Fruit fly (Drosophila melanogaster) whole organism, embryonic: ENCODE measurements around the gene CG13085.

ENCODE experiments used
- Abd-B ChIP-seq: fragments of 200-800 bp; sonication (Bioruptor generic); optimal IDR thresholded peaks from 2 replicates; lab custom pipeline; 2018; ENCODE audit warnings: missing biosample characterization, mild to moderate bottlenecking, missing genetic modification characterization, moderate library complexity
- CG10147 ChIP-seq: fragments of 200-800 bp; sonication (Bioruptor generic); optimal IDR thresholded peaks from 2 replicates; lab custom pipeline; 2019; ENCODE audit warnings: missing biosample characterization, mild to moderate bottlenecking, missing genetic modification characterization, moderate library complexity
- CG11696 ChIP-seq: fragments of 200-800 bp; sonication (Bioruptor generic); IDR thresholded peaks from 2 replicates; pipeline ENCODE4 v1.3.6; 2022; ENCODE audit warnings: missing biosample characterization, missing genetic modification characterization
- CG13624 ChIP-seq: fragments of 200-800 bp; sonication (Bioruptor generic); optimal IDR thresholded peaks from 2 replicates; lab custom pipeline; 2016; ENCODE audit warnings: missing biosample characterization, missing genetic modification characterization
- CG13775 ChIP-seq: fragments of 200-800 bp; sonication (Bioruptor generic); optimal IDR thresholded peaks from 3 replicates; lab custom pipeline; 2017; ENCODE audit warnings: missing biosample characterization, mild to moderate bottlenecking, missing genetic modification characterization
- CG15011 ChIP-seq: fragments of 200-800 bp; sonication (Bioruptor generic); optimal IDR thresholded peaks from 3 replicates; lab custom pipeline; 2018; ENCODE audit warnings: missing biosample characterization, mild to moderate bottlenecking, missing genetic modification characterization
- CG1603 ChIP-seq: fragments of 200-800 bp; sonication (Bioruptor generic); optimal IDR thresholded peaks from 2 replicates; lab custom pipeline; 2019; ENCODE audit warnings: missing biosample characterization, mild to moderate bottlenecking, missing genetic modification characterization, moderate library complexity
- CG1647 ChIP-seq: fragments of 200-800 bp; sonication (Bioruptor generic); optimal IDR thresholded peaks from 3 replicates; lab custom pipeline; 2016; ENCODE audit warnings: missing biosample characterization, missing genetic modification characterization
- CG17568 ChIP-seq: fragments of 200-800 bp; sonication (Bioruptor generic); optimal IDR thresholded peaks from 2 replicates; lab custom pipeline; 2018; ENCODE audit warnings: missing biosample characterization, mild to moderate bottlenecking, missing genetic modification characterization, moderate library complexity
- CG18599 ChIP-seq: fragments of 200-800 bp; sonication (Bioruptor generic); optimal IDR thresholded peaks from 3 replicates; lab custom pipeline; 2017; ENCODE audit warnings: missing biosample characterization, missing genetic modification characterization, mild to moderate bottlenecking, moderate library complexity, missing genetic modification reagents
- CG2120 ChIP-seq: fragments of 200-800 bp; sonication (Bioruptor generic); optimal IDR thresholded peaks from 3 replicates; lab custom pipeline; 2016; ENCODE audit warnings: missing biosample characterization, missing genetic modification characterization
- CG32767 ChIP-seq: fragments of 200-800 bp; sonication (Bioruptor generic); IDR thresholded peaks from 2 replicates; pipeline ENCODE4 v1.3.6; 2022; ENCODE audit warnings: missing biosample characterization, missing genetic modification characterization
- CG3838 ChIP-seq: fragments of 200-800 bp; sonication (Bioruptor generic); optimal IDR thresholded peaks from 3 replicates; lab custom pipeline; 2016; ENCODE audit warnings: missing biosample characterization, missing genetic modification characterization
- CG4730 ChIP-seq: fragments of 200-800 bp; sonication (Bioruptor generic); IDR thresholded peaks from 2 replicates; pipeline ENCODE4 v1.3.6; 2022; ENCODE audit warnings: missing biosample characterization, missing genetic modification characterization
- CG6175 ChIP-seq: fragments of 200-800 bp; sonication (Bioruptor generic); IDR thresholded peaks from 3 replicates; pipeline ENCODE4 v1.3.6; 2022; ENCODE audit warnings: missing biosample characterization, missing genetic modification characterization
- CG7271 ChIP-seq: fragments of 200-800 bp; sonication (Bioruptor generic); optimal IDR thresholded peaks from 2 replicates; lab custom pipeline; 2018; ENCODE audit warnings: missing biosample characterization, mild to moderate bottlenecking, missing genetic modification characterization, moderate library complexity
- CG7839 ChIP-seq: fragments of 200-800 bp; sonication (Bioruptor generic); optimal IDR thresholded peaks from 3 replicates; lab custom pipeline; 2018; ENCODE audit warnings: missing biosample characterization, mild to moderate bottlenecking, missing genetic modification characterization, moderate library complexity
- CG8359 ChIP-seq: fragments of 200-800 bp; sonication (Bioruptor generic); optimal IDR thresholded peaks from 2 replicates; lab custom pipeline; 2017; ENCODE audit warnings: missing biosample characterization, mild to moderate bottlenecking, missing genetic modification characterization, borderline replicate concordance
- D19B ChIP-seq: fragments of 200-800 bp; sonication (Bioruptor generic); optimal IDR thresholded peaks from 2 replicates; lab custom pipeline; 2017; ENCODE audit warnings: missing biosample characterization, mild to moderate bottlenecking, missing genetic modification characterization
- Doc3 ChIP-seq: fragments of 200-800 bp; sonication (Bioruptor generic); IDR thresholded peaks from 3 replicates; pipeline ENCODE4 v1.3.6; 2022; ENCODE audit warnings: missing biosample characterization, missing genetic modification characterization; ENCODE audit not compliant: partially characterized antibody
- Dp ChIP-seq: fragments of 200-800 bp; sonication (Bioruptor generic); optimal IDR thresholded peaks from 2 replicates; lab custom pipeline; 2018; ENCODE audit warnings: missing biosample characterization, mild to moderate bottlenecking, missing genetic modification characterization, moderate library complexity
- Dref ChIP-seq: fragments of 200-800 bp; sonication (Bioruptor generic); IDR thresholded peaks from 2 replicates; pipeline ENCODE4 v1.3.6; 2022; ENCODE audit warnings: missing biosample characterization, missing genetic modification characterization
- Fer1 ChIP-seq: fragments of 200-800 bp; sonication (Bioruptor generic); optimal IDR thresholded peaks from 2 replicates; lab custom pipeline; 2017; ENCODE audit warnings: missing biosample characterization, mild to moderate bottlenecking, missing genetic modification characterization
- H2.0 ChIP-seq: fragments of 200-800 bp; sonication (Bioruptor generic); IDR thresholded peaks from 2 replicates; pipeline ENCODE4 v1.3.6; 2022; ENCODE audit warnings: missing biosample characterization, missing genetic modification characterization
- HLH3B ChIP-seq: fragments of 200-800 bp; sonication (Bioruptor generic); IDR thresholded peaks from 2 replicates; pipeline ENCODE4 v1.3.6; 2022; ENCODE audit warnings: missing biosample characterization, missing genetic modification characterization
- Lim3 ChIP-seq: fragments of 200-800 bp; sonication (Bioruptor generic); IDR thresholded peaks from 2 replicates; pipeline ENCODE4 v1.3.6; 2022; ENCODE audit warnings: missing biosample characterization, missing genetic modification characterization
- Med ChIP-seq: fragments of 200-800 bp; sonication (Bioruptor generic); peaks from one replicate; lab custom pipeline; 2016; ENCODE audit warnings: missing biosample characterization, missing genetic modification characterization, mild to moderate bottlenecking, inconsistent platforms, moderate library complexity
- Nf-YA ChIP-seq: fragments of 200-800 bp; sonication (Bioruptor generic); IDR thresholded peaks from 2 replicates; pipeline ENCODE4 v1.3.6; 2022; ENCODE audit warnings: missing biosample characterization, missing genetic modification characterization
- Optix ChIP-seq: fragments of 200-800 bp; sonication (Bioruptor generic); IDR thresholded peaks from 3 replicates; pipeline ENCODE4 v1.3.6; 2022; ENCODE audit warnings: missing biosample characterization, missing genetic modification characterization
- Ravus ChIP-seq: fragments of 200-800 bp; sonication (Bioruptor generic); IDR thresholded peaks from 2 replicates; pipeline ENCODE4 v1.3.6; 2022; ENCODE audit warnings: missing biosample characterization, missing genetic modification characterization
- Usf ChIP-seq: fragments of 200-800 bp; sonication (Bioruptor generic); optimal IDR thresholded peaks from 2 replicates; lab custom pipeline; 2017; ENCODE audit warnings: missing genotype, missing biosample characterization, missing genetic modification characterization
- al ChIP-seq: fragments of 200-800 bp; sonication (Bioruptor generic); IDR thresholded peaks from 2 replicates; pipeline ENCODE4 v1.3.6; 2022; ENCODE audit warnings: missing biosample characterization, missing genetic modification characterization
- bcd ChIP-seq: fragments of 200-800 bp; sonication (Bioruptor generic); optimal IDR thresholded peaks from 2 replicates; lab custom pipeline; 2017; ENCODE audit warnings: missing biosample characterization, mild to moderate bottlenecking, missing genetic modification characterization
- br ChIP-seq: fragments of >200 bp; optimal IDR thresholded peaks from 2 replicates; lab custom pipeline; 2017
- crol ChIP-seq: fragments of 200-800 bp; sonication (Bioruptor generic); IDR thresholded peaks from 2 replicates; pipeline ENCODE4 v1.3.6; 2022; ENCODE audit warnings: missing biosample characterization, missing genetic modification characterization
- dati ChIP-seq: fragments of 200-800 bp; sonication (Bioruptor generic); IDR thresholded peaks from 2 replicates; pipeline ENCODE4 v1.3.6; 2022; ENCODE audit warnings: missing biosample characterization, missing genetic modification characterization
- dpn ChIP-seq, 2 experiments: fragments of 200-800 bp; sonication (Bioruptor generic); optimal IDR thresholded peaks; 3 replicates each; lab custom pipeline; 2016; ENCODE audit warnings: missing biosample characterization in 2 of 2, missing genetic modification characterization in 2 of 2
- esg ChIP-seq: fragments of 200-800 bp; sonication (Bioruptor generic); conservative IDR thresholded peaks from 2 replicates; pipeline ENCODE4 v1.3.6; 2022; ENCODE audit warnings: missing biosample characterization, missing genetic modification characterization
- fru ChIP-seq: fragments of >200 bp; optimal IDR thresholded peaks from 2 replicates; lab custom pipeline; 2017
- gfzf ChIP-seq: fragments of 200-800 bp; sonication (Bioruptor generic); optimal IDR thresholded peaks from 2 replicates; lab custom pipeline; 2016; ENCODE audit warnings: missing biosample characterization, mild to moderate bottlenecking, missing genetic modification characterization, moderate library complexity
- gsb ChIP-seq: fragments of 200-800 bp; sonication (Bioruptor generic); IDR thresholded peaks from 2 replicates; pipeline ENCODE4 v1.3.6; 2022; ENCODE audit warnings: missing biosample characterization, missing genetic modification characterization
- kah ChIP-seq: fragments of 200-800 bp; sonication (Bioruptor generic); optimal IDR thresholded peaks from 2 replicates; lab custom pipeline; 2018; ENCODE audit warnings: missing biosample characterization, mild to moderate bottlenecking, missing genetic modification characterization
- mam ChIP-seq: fragments of 200-800 bp; sonication (Bioruptor generic); optimal IDR thresholded peaks from 3 replicates; lab custom pipeline; 2016; ENCODE audit warnings: missing biosample characterization, missing genetic modification characterization
- mirr ChIP-seq: fragments of 200-800 bp; sonication (Bioruptor generic); optimal IDR thresholded peaks from 3 replicates; lab custom pipeline; 2018; ENCODE audit warnings: missing biosample characterization, mild to moderate bottlenecking, missing genetic modification characterization
- org-1 ChIP-seq: fragments of 200-800 bp; sonication (Bioruptor generic); optimal IDR thresholded peaks from 2 replicates; lab custom pipeline; 2017; ENCODE audit warnings: missing biosample characterization, missing genetic modification characterization
- phol ChIP-seq: fragments of 200-800 bp; sonication (Bioruptor generic); optimal IDR thresholded peaks from 3 replicates; lab custom pipeline; 2018; ENCODE audit warnings: missing biosample characterization, mild to moderate bottlenecking, missing genetic modification characterization, moderate library complexity
- pnt ChIP-seq: fragments of 200-800 bp; sonication (Bioruptor generic); optimal IDR thresholded peaks from 3 replicates; lab custom pipeline; 2016; ENCODE audit warnings: missing biosample characterization, missing genetic modification characterization
- sisA ChIP-seq: fragments of 200-800 bp; sonication (Bioruptor generic); IDR thresholded peaks from 2 replicates; pipeline ENCODE4 v1.3.6; 2022; ENCODE audit warnings: missing biosample characterization, missing genetic modification characterization
- sqz ChIP-seq: fragments of 200-800 bp; sonication (Bioruptor generic); optimal IDR thresholded peaks from 3 replicates; lab custom pipeline; 2018; ENCODE audit warnings: missing biosample characterization, mild to moderate bottlenecking, missing genetic modification characterization
- z ChIP-seq: fragments of 200-800 bp; sonication (Bioruptor generic); IDR thresholded peaks from 3 replicates; pipeline ENCODE4 v1.3.6; 2022; ENCODE audit warnings: missing biosample characterization, missing genetic modification characterization
- zfh2 ChIP-seq: fragments of 200-800 bp; sonication (Bioruptor generic); optimal IDR thresholded peaks from 2 replicates; lab custom pipeline; 2016; ENCODE audit warnings: missing biosample characterization, missing genetic modification characterization

CG13085 gene

dm6 chr2L:19439598-19440230 is 15.9 kb downstream of the CG13085 start (continued):
- TF ChIP-seq Nf-YA (GFP tag; lab: Robert Waterston, UW), result peak; percentile 91
- peak; percentile 66; the same call in 1 of the 2 replicates for TF ChIP-seq Lim3 (GFP tag; lab: Robert Waterston, UW)
- no peak for TF ChIP-seq CG6175 (GFP tag; lab: Robert Waterston, UW)
- TF ChIP-seq Ravus (GFP tag; lab: Robert Waterston, UW), result 0 out of 2 replicates have a peak, but pooled peaks have one; percentile 8
- peak; percentile 58 for TF ChIP-seq Abd-B (GFP tag; lab: Kevin White, UChicago)
- peak; percentile 72 for TF ChIP-seq Usf (GFP tag; lab: Kevin White, UChicago)
- peak; percentile 83 for TF ChIP-seq CG7839 (tag; lab: Kevin White, UChicago)
- TF ChIP-seq Dref (GFP tag; lab: Robert Waterston, UW), result no peak
- TF ChIP-seq CG15011 (GFP tag; lab: Kevin White, UChicago), result peak; percentile 50
- TF ChIP-seq CG13775, result peak; percentile 74
- TF ChIP-seq H2.0, result peak; percentile 91
- TF ChIP-seq CG13624, result peak; percentile 80
- peak; percentile 10; the same call in 1 of the 2 replicates for TF ChIP-seq crol (GFP tag; lab: Robert Waterston, UW)
- TF ChIP-seq zfh2 (GFP tag; lab: Kevin White, UChicago), result peak; percentile 40
- peak; percentile 78 for TF ChIP-seq mirr (GFP tag; lab: Kevin White, UChicago)
- TF ChIP-seq al, result peak; percentile 62
- no peak for TF ChIP-seq fru (lab: Kevin White, UChicago)
- TF ChIP-seq CG32767 (GFP tag; lab: Robert Waterston, UW), result peak; percentile 90
- TF ChIP-seq z, result no peak
- TF ChIP-seq CG1647, result peak; percentile 23
- no peak for TF ChIP-seq CG7271 (tag; lab: Kevin White, UChicago)
- TF ChIP-seq gsb, result peak; percentile 52
- TF ChIP-seq CG4730 (GFP tag; lab: Robert Waterston, UW), result 0 out of 2 replicates have a peak, but pooled peaks have one; percentile 19
- TF ChIP-seq CG1603 (tag; lab: Kevin White, UChicago), result peak; percentile 92
- no peak for TF ChIP-seq gfzf (GFP tag; lab: Kevin White, UChicago)
- peak; percentile 47 for TF ChIP-seq CG8359 (GFP tag; lab: Kevin White, UChicago)
- TF ChIP-seq CG10147 (GFP tag; lab: Kevin White, UChicago), result peak; percentile 56
- TF ChIP-seq kah (GFP tag; lab: Kevin White, UChicago), result peak; percentile 34
- peak; percentile 83 for TF ChIP-seq esg (GFP tag; lab: Robert Waterston, UW)
- peak; percentile 74 for TF ChIP-seq phol (tag; lab: Kevin White, UChicago)
- TF ChIP-seq br, result no peak
- peak; percentile 75 for TF ChIP-seq CG2120 (GFP tag; lab: Kevin White, UChicago)
- peak; percentile 91 for TF ChIP-seq HLH3B (GFP tag; lab: Robert Waterston, UW)
- TF ChIP-seq bcd (GFP tag; lab: Kevin White, UChicago), result peak; percentile 70
- TF ChIP-seq Fer1 (GFP tag; lab: Kevin White, UChicago), result peak; percentile 82
- TF ChIP-seq sisA, result peak; percentile 73
- TF ChIP-seq org-1 (GFP tag; lab: Kevin White, UChicago), result peak; percentile 91
- TF ChIP-seq CG11696, result peak; percentile 93
- TF ChIP-seq Med (GFP tag; lab: Kevin White, UChicago), result peak; percentile 95
- peak; percentile 81 for TF ChIP-seq mam (GFP tag; lab: Kevin White, UChicago)
- peak; percentile 59 to 79 for TF ChIP-seq dpn (GFP tag; optimal IDR thresholded peaks at IDR 0.05; lab: Kevin White, UChicago)
- TF ChIP-seq dati (GFP tag; lab: Robert Waterston, UW), result no peak; the same call in 1 of the 2 replicates
- peak; percentile 86 for TF ChIP-seq pnt (GFP tag; lab: Kevin White, UChicago)
- TF ChIP-seq Doc3 (GFP tag; lab: Robert Waterston, UW), result no peak
- peak; percentile 23 for TF ChIP-seq D19B (GFP tag; lab: Kevin White, UChicago)
- TF ChIP-seq Optix, result peak; percentile 78
- TF ChIP-seq sqz, result peak; percentile 18
- TF ChIP-seq Dp (GFP tag; lab: Kevin White, UChicago), result no peak
- TF ChIP-seq CG17568, result peak; percentile 53
- peak; percentile 77 for TF ChIP-seq CG18599 (GFP tag; lab: Kevin White, UChicago)
- TF ChIP-seq CG3838 (GFP tag; lab: Kevin White, UChicago), result no peak
